Fruit fly (Drosophila melanogaster): ENCODE results near the gene CG6431.

dm6 chr2L:10703281-10703680 is 20.7 kb upstream of the CG6431 start, which contains the start of gene CG6415:
- TF ChIP-seq psq (optimal IDR thresholded peaks at IDR 0.05), result no peak
- TF ChIP-seq h (optimal IDR thresholded peaks at IDR 0.05), result no peak
- TF ChIP-seq insv (optimal IDR thresholded peaks at IDR 0.05), result no peak
- no peak for TF ChIP-seq Sin3A (optimal IDR thresholded peaks at IDR 0.05)
- no peak for TF ChIP-seq Myc (optimal IDR thresholded peaks at IDR 0.05)
- no peak for TF ChIP-seq ttk (optimal IDR thresholded peaks at IDR 0.05)

Measured in Kc167 (cell line).